Worm (Caenorhabditis elegans) whole organism, late embryonic: ENCODE measurements around the gene ZK673.1.

Experiments
- C08G9.2 ChIP-seq: sonication (generic microtip); optimal IDR thresholded peaks from 2 replicates; lab custom pipeline; 2016; ENCODE audit warnings: mild to moderate bottlenecking, missing genetic modification characterization, moderate library complexity, missing compliant biosample characterization
- C38D4.7 ChIP-seq: fragments of 200-800 bp; sonication (Bioruptor generic); optimal IDR thresholded peaks from 2 replicates; lab custom pipeline; 2018; ENCODE audit warnings: mild to moderate bottlenecking, missing genetic modification characterization, moderate library complexity, missing compliant biosample characterization
- K02D7.2 ChIP-seq: sonication (generic microtip); optimal IDR thresholded peaks from 2 replicates; lab custom pipeline; 2017; ENCODE audit warnings: mild to moderate bottlenecking, missing genetic modification characterization, missing compliant biosample characterization
- ceh-18 ChIP-seq: sonication (generic microtip); optimal IDR thresholded peaks from 2 replicates; lab custom pipeline; 2016; ENCODE audit warnings: missing genetic modification characterization, missing compliant biosample characterization
- ceh-19 ChIP-seq: fragments of 200-800 bp; sonication (Bioruptor generic); optimal IDR thresholded peaks from 2 replicates; lab custom pipeline; 2018; ENCODE audit warnings: mild to moderate bottlenecking, missing genetic modification characterization, missing compliant biosample characterization
- ceh-2 ChIP-seq: sonication (generic microtip); optimal IDR thresholded peaks from 2 replicates; lab custom pipeline; 2016; ENCODE audit warnings: missing genotype, missing genetic modification characterization, missing compliant biosample characterization
- ceh-22 ChIP-seq: sonication (generic microtip); optimal IDR thresholded peaks from 2 replicates; lab custom pipeline; 2017; ENCODE audit warnings: missing biosample characterization, missing genetic modification characterization
- ceh-24 ChIP-seq: sonication (generic microtip); optimal IDR thresholded peaks from 2 replicates; lab custom pipeline; 2016; ENCODE audit warnings: mild to moderate bottlenecking, missing genetic modification characterization, missing compliant biosample characterization
- ceh-31 ChIP-seq: sonication (generic microtip); optimal IDR thresholded peaks from 2 replicates; lab custom pipeline; 2016; ENCODE audit warnings: missing genetic modification characterization, missing compliant biosample characterization
- ceh-34 ChIP-seq: sonication (generic microtip); optimal IDR thresholded peaks from 2 replicates; lab custom pipeline; 2016; ENCODE audit warnings: mild to moderate bottlenecking, missing genetic modification characterization, missing compliant biosample characterization
- ceh-45 ChIP-seq: fragments of 200-800 bp; sonication (Bioruptor generic); IDR thresholded peaks from 2 replicates; pipeline ENCODE4 v1.3.6; 2022; ENCODE audit warnings: missing genetic modification reagents, missing genetic modification characterization, missing compliant biosample characterization
- ceh-48 ChIP-seq: sonication (generic microtip); optimal IDR thresholded peaks from 2 replicates; lab custom pipeline; 2016; ENCODE audit warnings: missing genetic modification characterization, inconsistent platforms, missing compliant biosample characterization
- ceh-9 ChIP-seq: sonication (generic microtip); optimal IDR thresholded peaks from 2 replicates; lab custom pipeline; 2016; ENCODE audit warnings: mild to moderate bottlenecking, missing genetic modification characterization, inconsistent platforms, missing compliant biosample characterization
- che-1 ChIP-seq: sonication (generic microtip); optimal IDR thresholded peaks from 2 replicates; lab custom pipeline; 2016; ENCODE audit warnings: mild to moderate bottlenecking, missing genetic modification characterization, missing compliant biosample characterization
- elt-2 ChIP-seq: sonication (generic microtip); optimal IDR thresholded peaks from 2 replicates; lab custom pipeline; 2016; ENCODE audit warnings: missing genetic modification reagents, missing genetic modification characterization, missing compliant biosample characterization
- elt-4 ChIP-seq: sonication (generic microtip); optimal IDR thresholded peaks from 2 replicates; lab custom pipeline; 2016; ENCODE audit warnings: missing genetic modification characterization, missing compliant biosample characterization
- eyg-1 ChIP-seq: sonication (generic microtip); optimal IDR thresholded peaks from 2 replicates; lab custom pipeline; 2016; ENCODE audit warnings: missing genotype, missing genetic modification characterization, missing compliant biosample characterization
- fax-1 ChIP-seq: sonication (generic microtip); optimal IDR thresholded peaks from 2 replicates; lab custom pipeline; 2016; ENCODE audit warnings: missing genotype, missing genetic modification characterization, missing compliant biosample characterization
- hlh-15 ChIP-seq: sonication (generic microtip); optimal IDR thresholded peaks from 2 replicates; lab custom pipeline; 2016; ENCODE audit warnings: missing genetic modification characterization, missing compliant biosample characterization
- madf-2 ChIP-seq: sonication (generic microtip); optimal IDR thresholded peaks from 2 replicates; lab custom pipeline; 2017; ENCODE audit warnings: missing genetic modification characterization, missing compliant biosample characterization
- mec-3 ChIP-seq: sonication (generic microtip); optimal IDR thresholded peaks from 2 replicates; lab custom pipeline; 2016; ENCODE audit warnings: borderline replicate concordance, missing genetic modification characterization, missing compliant biosample characterization
- nfya-1 ChIP-seq: sonication (generic microtip); optimal IDR thresholded peaks from 2 replicates; lab custom pipeline; 2017; ENCODE audit warnings: missing genetic modification characterization, mild to moderate bottlenecking, missing compliant biosample characterization, antibody characterized with exemption, moderate library complexity
- nhr-11 ChIP-seq: fragments of 150-350 bp; optimal IDR thresholded peaks from 2 replicates; lab custom pipeline; 2014; ENCODE audit warnings: missing biosample characterization, missing genetic modification characterization
- odd-2 ChIP-seq: sonication (generic microtip); optimal IDR thresholded peaks from 2 replicates; lab custom pipeline; 2017; ENCODE audit warnings: antibody characterized with exemption, mild to moderate bottlenecking, missing genetic modification characterization, missing compliant biosample characterization
- pqm-1 ChIP-seq: sonication (generic microtip); optimal IDR thresholded peaks from 2 replicates; lab custom pipeline; 2016; ENCODE audit warnings: missing genetic modification characterization, missing compliant biosample characterization
- ref-2 ChIP-seq: sonication (generic microtip); optimal IDR thresholded peaks from 2 replicates; lab custom pipeline; 2016; ENCODE audit warnings: missing genetic modification characterization, missing compliant biosample characterization
- sdc-2 ChIP-seq: sonication (generic microtip); optimal IDR thresholded peaks from 2 replicates; lab custom pipeline; 2016; ENCODE audit warnings: missing genotype, missing genetic modification characterization, missing compliant biosample characterization
- syd-9 ChIP-seq: sonication (generic microtip); optimal IDR thresholded peaks from 2 replicates; lab custom pipeline; 2016; ENCODE audit warnings: mild to moderate bottlenecking, missing genetic modification characterization, moderate library complexity, missing compliant biosample characterization
- unc-3 ChIP-seq, 2 experiments: fragments of 200-800 bp in 1 of 2; sonication (Bioruptor generic) in 1 of 2; sonication (generic microtip) in 1 of 2; conservative IDR thresholded peaks in 1 of 2; optimal IDR thresholded peaks in 1 of 2; 2 replicates each; pipeline versions ENCODE4 v1.3.6 to Lab custom; 2016 to 2022; ENCODE audit warnings: missing compliant biosample characterization in 2 of 2, missing genetic modification characterization in 2 of 2, missing genetic modification reagents in 1 of 2
- unc-42 ChIP-seq: sonication (generic microtip); optimal IDR thresholded peaks from 2 replicates; lab custom pipeline; 2016; ENCODE audit warnings: missing genotype, missing genetic modification characterization, missing compliant biosample characterization
- unc-86 ChIP-seq: sonication (generic microtip); optimal IDR thresholded peaks from 2 replicates; lab custom pipeline; 2016; ENCODE audit warnings: missing genetic modification characterization, missing compliant biosample characterization
- ztf-16 ChIP-seq: sonication (generic microtip); optimal IDR thresholded peaks from 2 replicates; lab custom pipeline; 2017; ENCODE audit warnings: missing genetic modification characterization, missing compliant biosample characterization

Gene ZK673.1

ce11 chrII:10476039-10476438 is 33.1 kb downstream of the ZK673.1 start, which contains the start of gene clec-58:
Gene clec-58 (minus strand): TSS chrII:10476139.
- TF ChIP-seq ceh-24 (tag; lab: Kevin White, UChicago), result no peak
- no peak for TF ChIP-seq syd-9 (tag; lab: Kevin White, UChicago)
- TF ChIP-seq mec-3 (tag; lab: Kevin White, UChicago), result no peak

- no peak for TF ChIP-seq nfya-1 (tag; lab: Kevin White, UChicago)
- TF ChIP-seq sdc-2, result no peak
- no peak for TF ChIP-seq ceh-18 (tag; lab: Kevin White, UChicago)
- TF ChIP-seq unc-86 (tag; lab: Kevin White, UChicago), result no peak
- no peak for TF ChIP-seq ceh-19
- no peak for TF ChIP-seq pqm-1 (tag; lab: Kevin White, UChicago)
- no peak for TF ChIP-seq ceh-31 (tag; lab: Kevin White, UChicago)
- no peak for TF ChIP-seq ref-2 (tag; lab: Kevin White, UChicago)
- TF ChIP-seq C08G9.2, result no peak
- no peak for TF ChIP-seq ceh-2 (tag; lab: Kevin White, UChicago)
- no peak for TF ChIP-seq unc-42 (tag; lab: Kevin White, UChicago)
- no peak for TF ChIP-seq odd-2 (tag; lab: Kevin White, UChicago)
- TF ChIP-seq eyg-1 (tag; lab: Kevin White, UChicago), result no peak
- no peak for TF ChIP-seq fax-1 (tag; lab: Kevin White, UChicago)
These were observed 34.0 kb downstream of the ZK673.1 start, which contains the start of gene ZK666.4 for ce11 chrII:10476959-10477358. Gene ZK666.4 (plus strand): TSS chrII:10477259.

ce11 chrII:10479348-10479747 is 36.4 kb downstream of the ZK673.1 start, which contains the start of gene clec-59:
Gene clec-59 (minus strand): TSS chrII:10479448.
- TF ChIP-seq hlh-15 (tag; lab: Kevin White, UChicago), result no peak
- TF ChIP-seq C38D4.7 (GFP tag; lab: Kevin White, UChicago), result no peak
- TF ChIP-seq sdc-2, result no peak
- TF ChIP-seq ztf-16 (tag; lab: Kevin White, UChicago), result no peak
- TF ChIP-seq ceh-9 (tag; lab: Kevin White, UChicago), result no peak
- no peak for TF ChIP-seq elt-4 (tag; lab: Kevin White, UChicago)

ce11 chrII:10480043-10480442 is 37.1 kb downstream of the ZK673.1 start:
- no peak for TF ChIP-seq ceh-22 (tag; lab: Kevin White, UChicago)
- no peak for TF ChIP-seq che-1 (tag; lab: Kevin White, UChicago)
- no peak for TF ChIP-seq K02D7.2 (tag; lab: Kevin White, UChicago)
- no peak for TF ChIP-seq madf-2 (tag; lab: Kevin White, UChicago)

ce11 chrII:10481824-10482556 is 39.0 kb downstream of the ZK673.1 start, which contains the start of the genes clec-60 and ZK666.11:
Gene clec-60 (minus strand): TSS chrII:10481874.
Gene ZK666.11 (plus strand): TSS chrII:10482522.
- no peak for TF ChIP-seq unc-42 (tag; lab: Kevin White, UChicago)
- no peak for TF ChIP-seq unc-86 (tag; lab: Kevin White, UChicago)
- TF ChIP-seq ceh-45 (GFP tag; lab: Robert Waterston, UW), result no peak
- TF ChIP-seq ceh-34, result no peak
- TF ChIP-seq mec-3 (tag; lab: Kevin White, UChicago), result no peak
- TF ChIP-seq che-1 (tag; lab: Kevin White, UChicago), result no peak
- TF ChIP-seq ztf-16 (tag; lab: Kevin White, UChicago), result no peak
- no peak for TF ChIP-seq elt-2 (tag; lab: Kevin White, UChicago)
- TF ChIP-seq ceh-48, result no peak
- TF ChIP-seq unc-3 (GFP tag; conservative IDR thresholded peaks at IDR 0.05; lab: Robert Waterston, UW), result no peak
- no peak for TF ChIP-seq unc-3 (tag; optimal IDR thresholded peaks at IDR 0.05; lab: Kevin White, UChicago)
- no peak for TF ChIP-seq ceh-2 (tag; lab: Kevin White, UChicago)
- no peak for TF ChIP-seq nhr-11 (tag; lab: Kevin White, UChicago)
- no peak for TF ChIP-seq syd-9 (tag; lab: Kevin White, UChicago)
- TF ChIP-seq, all 69 proteins: peak for 0
